Worm (Caenorhabditis elegans) whole organism, early embryonic: ENCODE data around the gene dpf-5.

Experiments
- B0310.2 ChIP-seq: sonication (generic microtip); optimal IDR thresholded peaks from 2 replicates; lab custom pipeline; 2016; ENCODE audit warnings: mild to moderate bottlenecking, missing genetic modification characterization, missing compliant biosample characterization
- F13C5.2 ChIP-seq: sonication (generic microtip); optimal IDR thresholded peaks from 2 replicates; lab custom pipeline; 2017; ENCODE audit warnings: mild to moderate bottlenecking, missing genetic modification characterization, inconsistent platforms, missing compliant biosample characterization
- aly-1 ChIP-seq: sonication (generic microtip); optimal IDR thresholded peaks from 2 replicates; lab custom pipeline; 2016; ENCODE audit warnings: missing genetic modification characterization, missing compliant biosample characterization
- ama-1 ChIP-seq: fragments of 150-350 bp; optimal IDR thresholded peaks from 2 replicates; lab custom pipeline; 2014
- ceh-13 ChIP-seq: fragments of 200-800 bp; sonication (Bioruptor generic); optimal IDR thresholded peaks from 2 replicates; lab custom pipeline; 2018; ENCODE audit warnings: mild to moderate bottlenecking, missing genetic modification characterization, missing compliant biosample characterization
- ceh-36 ChIP-seq: sonication (generic microtip); optimal IDR thresholded peaks from 2 replicates; lab custom pipeline; 2016; ENCODE audit warnings: missing genetic modification characterization, inconsistent platforms, missing compliant biosample characterization
- ets-7 ChIP-seq: sonication (generic microtip); optimal IDR thresholded peaks from 2 replicates; lab custom pipeline; 2016; ENCODE audit warnings: missing genotype, missing genetic modification characterization, missing compliant biosample characterization
- flt-1 ChIP-seq: fragments of 200-800 bp; sonication (Bioruptor generic); IDR thresholded peaks from 2 replicates; pipeline ENCODE4 v1.3.6; 2022; ENCODE audit warnings: missing genetic modification characterization, missing compliant biosample characterization
- hmbx-1 ChIP-seq: sonication (generic microtip); optimal IDR thresholded peaks from 2 replicates; lab custom pipeline; 2016; ENCODE audit warnings: mild to moderate bottlenecking, missing genetic modification characterization, missing compliant biosample characterization
- hmg-4 ChIP-seq: fragments of 200-800 bp; sonication (Bioruptor generic); optimal IDR thresholded peaks from 2 replicates; lab custom pipeline; 2018; ENCODE audit warnings: mild to moderate bottlenecking, missing genetic modification characterization, missing compliant biosample characterization
- hnd-1 ChIP-seq: sonication (generic microtip); optimal IDR thresholded peaks from 2 replicates; lab custom pipeline; 2016; ENCODE audit warnings: missing genetic modification characterization, missing compliant biosample characterization
- pes-1 ChIP-seq: fragments of 200-800 bp; sonication (Bioruptor generic); IDR thresholded peaks from 2 replicates; pipeline ENCODE4 v1.3.6; 2022; ENCODE audit warnings: missing genetic modification reagents, missing genetic modification characterization, missing compliant biosample characterization
- scrt-1 ChIP-seq: fragments of 200-800 bp; sonication (Bioruptor generic); IDR thresholded peaks from 2 replicates; pipeline ENCODE4 v1.3.6; 2022; ENCODE audit warnings: missing genetic modification characterization, missing compliant biosample characterization
- sea-1 ChIP-seq: fragments of 200-800 bp; sonication (Bioruptor generic); conservative IDR thresholded peaks from 2 replicates; pipeline ENCODE4 v1.3.6; 2022; ENCODE audit warnings: missing genetic modification characterization, missing compliant biosample characterization
- tbx-11 ChIP-seq: fragments of 200-800 bp; sonication (Bioruptor generic); IDR thresholded peaks from 2 replicates; pipeline ENCODE4 v1.3.6; 2022; ENCODE audit warnings: missing genetic modification characterization, missing compliant biosample characterization
- tbx-37 ChIP-seq: fragments of 200-800 bp; sonication (Bioruptor generic); conservative IDR thresholded peaks from 2 replicates; pipeline ENCODE4 v1.3.6; 2022; ENCODE audit warnings: missing genetic modification reagents, missing genetic modification characterization, missing compliant biosample characterization
- tra-4 ChIP-seq: sonication (generic microtip); optimal IDR thresholded peaks from 2 replicates; lab custom pipeline; 2017; ENCODE audit warnings: missing genetic modification characterization, missing compliant biosample characterization

dpf-5 gene

DNA sequence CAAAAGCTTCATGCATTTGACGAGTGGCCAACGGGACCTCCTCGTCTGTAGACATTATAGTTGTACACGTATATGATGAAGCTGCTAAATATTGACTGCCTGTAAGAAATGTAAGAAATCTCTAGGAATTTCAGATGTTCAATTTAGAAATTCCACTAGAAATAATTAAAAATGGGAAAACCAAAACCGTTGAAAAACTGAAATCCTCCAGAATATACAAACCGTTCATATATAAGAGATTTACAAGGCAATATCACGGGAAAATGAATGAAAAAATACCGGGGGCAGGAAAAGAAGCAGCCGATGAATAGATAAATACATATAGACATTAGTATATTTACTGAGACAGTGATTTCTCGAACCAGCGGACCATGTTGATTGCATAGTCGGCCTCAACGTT is 3.9 kb downstream of the dpf-5 start, which contains the start of gene dpf-7:
Gene dpf-7, minus strand, starts transcription at position 101 of the 400 bp plus-strand sequence.
- TF ChIP-seq B0310.2 (no peak), ceh-36 (tag; lab: Kevin White, UChicago) (no peak), F13C5.2 (tag; lab: Kevin White, UChicago) (no peak), tbx-37 (GFP tag; lab: Robert Waterston, UW) (no peak), tbx-11 (GFP tag; lab: Robert Waterston, UW) (no peak), hnd-1 (no peak), aly-1 (tag; lab: Kevin White, UChicago) (no peak)

DNA sequence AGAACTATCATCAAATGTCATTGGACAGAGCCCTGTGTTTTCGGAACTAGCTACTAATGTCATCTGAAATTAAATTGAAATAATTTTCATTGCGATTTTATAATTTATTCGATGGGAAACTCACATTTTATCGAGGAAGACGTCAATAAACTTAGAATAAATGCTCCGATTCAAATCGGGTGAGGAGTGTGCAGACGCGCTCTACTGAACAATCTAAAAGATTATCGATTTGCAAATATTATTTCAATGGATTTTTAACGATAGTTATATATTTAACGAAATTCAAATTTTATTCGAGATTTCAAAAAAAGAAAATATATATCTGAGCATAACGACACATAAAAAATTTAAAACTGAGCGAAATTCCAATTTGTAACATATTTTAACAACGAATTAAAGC is 7.3 kb downstream of the dpf-5 start, which contains the start of gene eor-1:
Gene eor-1, minus strand, starts transcription at position 65 of the 400 bp plus-strand sequence.
- no peak for TF ChIP-seq ama-1 (lab: Kevin White, UChicago)
- TF ChIP-seq F13C5.2 (tag; lab: Kevin White, UChicago) = no peak
- TF ChIP-seq ets-7 (tag; lab: Kevin White, UChicago) = no peak
- TF ChIP-seq sea-1 = no peak
- no peak for TF ChIP-seq aly-1 (tag; lab: Kevin White, UChicago)
- no peak for TF ChIP-seq ceh-13 (GFP tag; lab: Kevin White, UChicago)
- no peak for TF ChIP-seq ceh-36 (tag; lab: Kevin White, UChicago)
- no peak for TF ChIP-seq hnd-1
- TF ChIP-seq tbx-37 (GFP tag; lab: Robert Waterston, UW) = no peak
- no peak for TF ChIP-seq pes-1 (GFP tag; lab: Robert Waterston, UW)
- TF ChIP-seq scrt-1 (GFP tag; lab: Robert Waterston, UW) = no peak
- no peak for TF ChIP-seq tra-4
- TF ChIP-seq hmg-4 (GFP tag; lab: Kevin White, UChicago) = no peak
- no peak for TF ChIP-seq tbx-11 (GFP tag; lab: Robert Waterston, UW)
- TF ChIP-seq flt-1 (GFP tag; lab: Robert Waterston, UW) = no peak
- TF ChIP-seq B0310.2 = no peak
- TF ChIP-seq hmbx-1 (tag; lab: Kevin White, UChicago) = no peak

DNA sequence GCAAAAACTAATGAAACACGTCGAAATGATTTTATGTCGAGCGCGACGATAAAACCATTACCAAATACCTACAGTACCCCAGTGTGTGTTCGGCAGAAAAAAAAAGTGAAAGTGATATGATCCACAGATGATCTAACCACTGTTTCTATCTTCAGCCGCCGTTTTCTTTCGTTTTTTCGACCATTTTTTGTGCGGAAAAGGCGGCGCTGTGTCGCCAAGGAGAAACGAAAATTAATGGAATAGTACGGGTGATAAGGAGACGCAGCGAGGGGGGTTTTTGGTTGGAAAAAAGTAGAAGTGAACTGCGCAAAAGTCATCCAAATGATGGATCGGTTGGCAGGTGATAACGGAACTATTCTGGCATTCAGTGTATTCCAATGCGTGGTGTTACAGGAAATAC is 11.3 kb downstream of the dpf-5 start:
- no peak for TF ChIP-seq F13C5.2 (tag; lab: Kevin White, UChicago)
- TF ChIP-seq hnd-1 = no peak
- TF ChIP-seq tra-4 = no peak

DNA sequence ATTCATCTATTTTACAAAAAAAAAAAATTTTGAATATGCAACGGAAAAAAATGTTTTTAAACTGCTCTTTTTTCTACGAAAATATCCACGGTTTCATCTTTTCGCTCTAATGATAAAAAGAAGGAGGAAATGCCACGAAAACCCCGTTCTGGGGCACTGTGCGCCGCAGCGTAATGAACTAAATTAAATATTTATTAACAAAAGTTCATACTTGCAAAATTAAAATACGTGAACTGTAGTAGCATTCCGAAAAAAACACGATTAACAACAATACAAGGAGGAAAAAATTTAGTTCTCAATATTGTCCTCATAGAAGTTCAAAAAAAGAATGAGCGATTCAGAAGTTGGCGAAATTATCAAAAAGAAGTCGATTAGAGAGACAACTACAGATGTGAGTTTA is 16.9 kb downstream of the dpf-5 start, which contains the start of gene R11E3.1:
Gene R11E3.1, plus strand, starts transcription at position 301 of the 400 bp plus-strand sequence.
- TF ChIP-seq flt-1 (GFP tag; lab: Robert Waterston, UW) = no peak
- TF ChIP-seq tbx-11 (GFP tag; lab: Robert Waterston, UW) = no peak
- TF ChIP-seq aly-1 (tag; lab: Kevin White, UChicago) = no peak
- no peak for TF ChIP-seq hmbx-1 (tag; lab: Kevin White, UChicago)
- no peak for TF ChIP-seq ceh-36 (tag; lab: Kevin White, UChicago)
- no peak for TF ChIP-seq scrt-1 (GFP tag; lab: Robert Waterston, UW)
- no peak for TF ChIP-seq pes-1 (GFP tag; lab: Robert Waterston, UW)
- TF ChIP-seq ceh-13 (GFP tag; lab: Kevin White, UChicago) = no peak
- TF ChIP-seq hnd-1 = no peak
- TF ChIP-seq ets-7 (tag; lab: Kevin White, UChicago) = no peak
- TF ChIP-seq sea-1 = no peak
- TF ChIP-seq ama-1 (lab: Kevin White, UChicago) = no peak
- TF ChIP-seq tbx-37 (GFP tag; lab: Robert Waterston, UW) = no peak

DNA sequence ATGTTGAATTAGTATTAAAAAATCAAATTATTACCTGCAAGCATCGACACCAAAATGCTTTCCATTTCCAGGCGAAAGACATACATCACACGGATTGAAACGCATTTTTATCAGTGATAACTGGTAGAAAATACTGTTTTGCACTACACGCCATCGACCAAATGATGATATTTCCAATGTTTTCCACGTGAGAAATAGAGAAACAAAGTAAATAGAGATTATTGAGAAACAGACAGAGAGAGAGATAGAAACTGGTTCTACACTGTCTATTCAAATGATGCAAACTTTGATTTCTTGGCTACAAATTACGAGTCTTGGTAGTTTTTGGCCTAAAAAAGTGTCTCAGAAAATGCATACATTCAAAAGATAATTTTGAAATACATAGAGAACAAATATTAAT is 18.1 kb downstream of the dpf-5 start, which contains the start of gene nhr-104:
Gene nhr-104, minus strand, starts transcription at position 361 of the 400 bp plus-strand sequence.
- TF ChIP-seq F13C5.2 (tag; lab: Kevin White, UChicago) = no peak
- no peak for TF ChIP-seq ceh-13 (GFP tag; lab: Kevin White, UChicago)
- no peak for TF ChIP-seq hnd-1
- TF ChIP-seq hmbx-1 (tag; lab: Kevin White, UChicago) = no peak
- no peak for TF ChIP-seq tbx-37 (GFP tag; lab: Robert Waterston, UW)
- no peak for TF ChIP-seq ama-1 (lab: Kevin White, UChicago)
- no peak for TF ChIP-seq tbx-11 (GFP tag; lab: Robert Waterston, UW)
- no peak for TF ChIP-seq pes-1 (GFP tag; lab: Robert Waterston, UW)
- TF ChIP-seq ets-7 (tag; lab: Kevin White, UChicago) = no peak
- no peak for TF ChIP-seq aly-1 (tag; lab: Kevin White, UChicago)
- TF ChIP-seq tra-4 = no peak
- TF ChIP-seq ceh-36 (tag; lab: Kevin White, UChicago) = no peak
- TF ChIP-seq B0310.2 = no peak
- TF ChIP-seq sea-1 = no peak

DNA sequence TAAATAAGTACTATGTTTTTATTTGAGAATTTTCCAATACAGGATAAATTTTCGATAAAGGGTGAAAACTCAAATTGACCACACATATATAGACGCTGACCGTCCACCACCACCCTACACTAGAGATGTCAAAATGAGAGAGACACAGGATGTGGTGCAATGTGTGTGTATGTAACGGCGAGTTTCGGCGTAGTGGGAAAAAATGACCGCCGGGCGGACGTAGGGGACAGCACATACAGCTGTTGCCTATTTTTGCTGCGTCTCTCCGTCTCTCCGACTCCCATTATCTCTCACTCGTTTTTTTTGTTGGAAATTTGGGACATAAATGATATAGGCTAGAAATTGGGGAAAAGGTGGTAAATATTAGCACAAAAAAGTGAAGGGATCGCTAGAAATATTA is 25.3 kb downstream of the dpf-5 start:
- TF ChIP-seq ceh-13 (GFP tag; lab: Kevin White, UChicago) (no peak), sea-1 (no peak), scrt-1 (GFP tag; lab: Robert Waterston, UW) (no peak), ceh-36 (tag; lab: Kevin White, UChicago) (no peak), aly-1 (tag; lab: Kevin White, UChicago) (no peak), ets-7 (tag; lab: Kevin White, UChicago) (no peak), F13C5.2 (tag; lab: Kevin White, UChicago) (peak; percentile 18), hmg-4 (GFP tag; lab: Kevin White, UChicago) (peak; percentile 55)

DNA sequence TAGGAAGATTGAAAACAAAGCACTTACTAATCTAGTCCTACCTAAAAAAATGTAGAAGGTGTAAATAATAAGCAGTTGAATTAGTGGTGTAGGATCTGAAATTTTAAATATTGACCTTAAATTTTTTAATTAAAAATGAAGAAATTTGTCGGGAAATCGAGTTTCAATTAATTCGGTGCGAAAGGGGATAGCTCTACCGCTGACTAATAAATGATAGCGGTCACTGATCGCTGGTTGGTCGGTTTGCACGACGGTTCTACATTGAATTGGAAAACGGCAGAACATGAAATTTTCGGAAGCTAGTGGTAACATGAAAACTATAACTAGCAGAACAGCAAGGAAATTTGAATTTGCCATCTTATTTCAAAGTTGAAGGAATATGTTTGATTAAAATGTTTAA is 26.3 kb downstream of the dpf-5 start, which contains the start of gene set-15:
Gene set-15, minus strand, starts transcription at position 101 of the 400 bp plus-strand sequence.
- no peak for TF ChIP-seq tbx-37 (GFP tag; lab: Robert Waterston, UW)
- TF ChIP-seq hmbx-1 (tag; lab: Kevin White, UChicago) = no peak
- no peak for TF ChIP-seq ets-7 (tag; lab: Kevin White, UChicago)
- no peak for TF ChIP-seq ceh-13 (GFP tag; lab: Kevin White, UChicago)
- no peak for TF ChIP-seq ceh-36 (tag; lab: Kevin White, UChicago)
- TF ChIP-seq flt-1 (GFP tag; lab: Robert Waterston, UW) = no peak
- no peak for TF ChIP-seq B0310.2
- TF ChIP-seq hmg-4 (GFP tag; lab: Kevin White, UChicago) = no peak
- TF ChIP-seq hnd-1 = no peak
- TF ChIP-seq F13C5.2 (tag; lab: Kevin White, UChicago) = no peak
- TF ChIP-seq tra-4 = no peak
- no peak for TF ChIP-seq aly-1 (tag; lab: Kevin White, UChicago)
- TF ChIP-seq tbx-11 (GFP tag; lab: Robert Waterston, UW) = no peak
- no peak for TF ChIP-seq sea-1
- TF ChIP-seq pes-1 (GFP tag; lab: Robert Waterston, UW) = no peak
